Worm (Caenorhabditis elegans) whole organism, L3 larva: ENCODE data around the gene unc-129.

Experiments used
- egl-27 ChIP-seq: sonication (generic microtip); optimal IDR thresholded peaks from 4 replicates; lab custom pipeline; 2017; ENCODE audit warnings: missing biosample characterization, missing genetic modification reagents, missing genetic modification characterization
- nhr-11 ChIP-seq: fragments of 150-350 bp; optimal IDR thresholded peaks from 2 replicates; lab custom pipeline; 2014; ENCODE audit warnings: missing biosample characterization, missing genetic modification characterization
- nhr-76 ChIP-seq: fragments of 150-350 bp; sonication (generic microtip); optimal IDR thresholded peaks from 5 replicates; lab custom pipeline; 2014; ENCODE audit warnings: missing biosample characterization, missing genetic modification characterization
- tbx-2 ChIP-seq: sonication (generic microtip); optimal IDR thresholded peaks from 2 replicates; lab custom pipeline; 2016; ENCODE audit warnings: mild to moderate bottlenecking, missing genetic modification characterization, missing compliant biosample characterization
- unc-62 ChIP-seq: fragments of 150-350 bp; sonication (generic microtip); optimal IDR thresholded peaks from 4 replicates; lab custom pipeline; 2014; ENCODE audit warnings: missing biosample characterization, missing genetic modification reagents, missing genetic modification characterization

DNA sequence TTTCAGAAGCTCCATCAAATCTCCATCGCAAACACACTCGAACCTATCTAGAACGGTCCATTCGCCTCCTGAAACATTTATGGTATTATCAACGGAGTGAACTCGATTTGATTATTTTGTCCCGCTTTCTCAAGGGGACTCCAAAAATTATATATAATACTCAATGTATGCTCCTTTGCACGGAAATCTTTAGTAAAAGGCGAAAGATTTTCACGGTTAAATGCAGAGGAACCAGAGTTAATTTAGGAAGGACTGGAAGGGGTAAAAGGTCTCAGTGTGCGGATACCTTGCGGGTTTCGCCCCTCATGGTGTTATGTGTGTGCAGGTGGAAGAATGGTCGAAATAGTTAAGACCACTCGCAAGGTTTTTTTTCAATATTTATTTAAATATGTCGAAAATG, 4.0 kb downstream of the unc-129 start:
- no peak for TF ChIP-seq nhr-11 (tag; lab: Kevin White, UChicago)
- TF ChIP-seq egl-27 (tag; lab: Kevin White, UChicago), result no peak
- TF ChIP-seq tbx-2 (tag; lab: Kevin White, UChicago), result no peak
- no peak for TF ChIP-seq nhr-76
- no peak for TF ChIP-seq unc-62 (GFP tag; lab: Kevin White, UChicago)
